Fruit fly (Drosophila melanogaster) whole organism, embryonic: ENCODE measurements around the gene Upf2.

Experiments used
- Abd-B ChIP-seq: fragments of 200-800 bp; sonication (Bioruptor generic); optimal IDR thresholded peaks from 2 replicates; lab custom pipeline; 2018; ENCODE audit warnings: missing biosample characterization, mild to moderate bottlenecking, missing genetic modification characterization, moderate library complexity
- B-H1 ChIP-seq: fragments of 200-800 bp; sonication (Bioruptor generic); IDR thresholded peaks from 3 replicates; pipeline ENCODE4 v1.3.6; 2022; ENCODE audit warnings: missing biosample characterization, missing genetic modification characterization
- Bgb ChIP-seq: fragments of 200-800 bp; sonication (Bioruptor generic); IDR thresholded peaks from 2 replicates; pipeline ENCODE4 v1.3.6; 2022; ENCODE audit warnings: missing biosample characterization, missing genetic modification characterization; ENCODE audit not compliant: partially characterized antibody
- Blimp-1 ChIP-seq: fragments of 200-800 bp; sonication (Bioruptor generic); optimal IDR thresholded peaks from 3 replicates; lab custom pipeline; 2018; ENCODE audit warnings: missing biosample characterization, missing genetic modification characterization, mild to moderate bottlenecking, moderate library complexity, missing genetic modification reagents
- BtbVII ChIP-seq: fragments of 200-800 bp; sonication (Bioruptor generic); optimal IDR thresholded peaks from 3 replicates; lab custom pipeline; 2017; ENCODE audit warnings: missing biosample characterization, mild to moderate bottlenecking, missing genetic modification characterization
- CG10431 ChIP-seq: fragments of 200-800 bp; sonication (Bioruptor generic); optimal IDR thresholded peaks from 3 replicates; lab custom pipeline; 2018; ENCODE audit warnings: missing biosample characterization, mild to moderate bottlenecking, missing genetic modification characterization
- CG10462 ChIP-seq: fragments of 200-800 bp; sonication (Bioruptor generic); optimal IDR thresholded peaks from 2 replicates; lab custom pipeline; 2016; ENCODE audit warnings: missing biosample characterization, missing genetic modification characterization
- CG11456 ChIP-seq: fragments of 200-800 bp; sonication (Bioruptor generic); IDR thresholded peaks from 3 replicates; pipeline ENCODE4 v1.3.6; 2022; ENCODE audit warnings: missing biosample characterization, missing genetic modification characterization
- CG11560 ChIP-seq: fragments of 200-800 bp; sonication (Bioruptor generic); IDR thresholded peaks from 3 replicates; pipeline ENCODE4 v1.3.6; 2022; ENCODE audit warnings: missing biosample characterization, missing genetic modification characterization
- CG12942 ChIP-seq: fragments of 200-800 bp; sonication (Bioruptor generic); optimal IDR thresholded peaks from 3 replicates; lab custom pipeline; 2016; ENCODE audit warnings: missing biosample characterization, missing genetic modification characterization
- CG13624 ChIP-seq: fragments of 200-800 bp; sonication (Bioruptor generic); optimal IDR thresholded peaks from 2 replicates; lab custom pipeline; 2016; ENCODE audit warnings: missing biosample characterization, missing genetic modification characterization
- CG14965 ChIP-seq: fragments of 200-800 bp; sonication (Bioruptor generic); optimal IDR thresholded peaks from 2 replicates; lab custom pipeline; 2016; ENCODE audit warnings: missing biosample characterization, missing genetic modification characterization, borderline replicate concordance
- CG4617 ChIP-seq: fragments of 200-800 bp; sonication (Bioruptor generic); optimal IDR thresholded peaks from 3 replicates; lab custom pipeline; 2016; ENCODE audit warnings: missing biosample characterization, missing genetic modification characterization, borderline replicate concordance
- CG7745 ChIP-seq: fragments of 200-800 bp; sonication (Bioruptor generic); optimal IDR thresholded peaks from 2 replicates; lab custom pipeline; 2018; ENCODE audit warnings: missing biosample characterization, mild to moderate bottlenecking, missing genetic modification characterization, moderate library complexity
- CG8924 ChIP-seq: fragments of 200-800 bp; optimal IDR thresholded peaks from 3 replicates; lab custom pipeline; 2019; ENCODE audit warnings: missing biosample characterization, mild to moderate bottlenecking, missing genetic modification characterization, moderate library complexity
- CrebB ChIP-seq: fragments of 200-800 bp; sonication (Bioruptor generic); optimal IDR thresholded peaks from 3 replicates; lab custom pipeline; 2018; ENCODE audit warnings: missing biosample characterization, mild to moderate bottlenecking, missing genetic modification characterization
- Hand ChIP-seq: fragments of 200-800 bp; sonication (Bioruptor generic); optimal IDR thresholded peaks from 2 replicates; lab custom pipeline; 2017; ENCODE audit warnings: mild to moderate bottlenecking, missing biosample characterization, missing genetic modification reagents, missing genetic modification characterization
- Hr51 ChIP-seq, 2 experiments: fragments of 200-800 bp; sonication (Bioruptor generic); optimal IDR thresholded peaks; 2 replicates in 1 of 2; 3 replicates in 1 of 2; lab custom pipeline; 2016 to 2018; ENCODE audit warnings: missing biosample characterization in 2 of 2, missing genetic modification characterization in 2 of 2, mild to moderate bottlenecking in 1 of 2, moderate library complexity in 1 of 2
- Lhr ChIP-seq: fragments of 200-800 bp; sonication (Bioruptor generic); optimal IDR thresholded peaks from 3 replicates; lab custom pipeline; 2017; ENCODE audit warnings: mild to moderate bottlenecking, missing biosample characterization, missing genetic modification reagents, missing genetic modification characterization
- Med ChIP-seq: fragments of 200-800 bp; sonication (Bioruptor generic); peaks from one replicate; lab custom pipeline; 2016; ENCODE audit warnings: missing biosample characterization, missing genetic modification characterization, mild to moderate bottlenecking, inconsistent platforms, moderate library complexity
- NC2α ChIP-seq: fragments of 200-800 bp; sonication (Bioruptor generic); optimal IDR thresholded peaks from 2 replicates; lab custom pipeline; 2016; ENCODE audit warnings: missing biosample characterization, missing genetic modification characterization
- Opbp ChIP-seq: fragments of 200-800 bp; sonication (Bioruptor generic); IDR thresholded peaks from 3 replicates; pipeline ENCODE4 v1.3.6; 2022; ENCODE audit warnings: missing biosample characterization, missing genetic modification characterization; ENCODE audit not compliant: partially characterized antibody
- Rfx ChIP-seq: fragments of 200-800 bp; sonication (Bioruptor generic); IDR thresholded peaks from 2 replicates; pipeline ENCODE4 v1.3.6; 2022; ENCODE audit warnings: missing biosample characterization, missing genetic modification characterization
- Scr ChIP-seq: fragments of 200-800 bp; sonication (Bioruptor generic); IDR thresholded peaks from 2 replicates; pipeline ENCODE4 v1.3.6; 2022; ENCODE audit warnings: missing biosample characterization, missing genetic modification characterization; ENCODE audit not compliant: partially characterized antibody
- Sin3A ChIP-seq: fragments of >200 bp; optimal IDR thresholded peaks from 2 replicates; lab custom pipeline; 2018
- Sry-δ ChIP-seq: fragments of 200-800 bp; sonication (Bioruptor generic); optimal IDR thresholded peaks from 2 replicates; lab custom pipeline; 2016; ENCODE audit warnings: missing biosample characterization, missing genetic modification characterization
- Trl ChIP-seq, 3 experiments: fragments of >200 bp in 2 of 3; fragments of 200-800 bp in 1 of 3; sonication (Bioruptor generic) in 1 of 3; optimal IDR thresholded peaks; 2 replicates in 1 of 3; 3 replicates in 2 of 3; lab custom pipeline; 2016 to 2017; ENCODE audit warnings: missing biosample characterization in 1 of 3, missing genetic modification characterization in 1 of 3
- amos ChIP-seq: fragments of 200-800 bp; sonication (Bioruptor generic); IDR thresholded peaks from 2 replicates; pipeline ENCODE4 v1.3.6; 2022; ENCODE audit warnings: missing biosample characterization, missing genetic modification characterization; ENCODE audit not compliant: partially characterized antibody
- ash1 ChIP-seq: fragments of 200-800 bp; sonication (Bioruptor generic); optimal IDR thresholded peaks from 2 replicates; lab custom pipeline; 2018; ENCODE audit warnings: missing biosample characterization, mild to moderate bottlenecking, missing genetic modification characterization
- cas ChIP-seq: fragments of 200-800 bp; sonication (Bioruptor generic); IDR thresholded peaks from 2 replicates; pipeline ENCODE4 v1.3.6; 2022; ENCODE audit warnings: missing biosample characterization, missing genetic modification characterization
- cato ChIP-seq: fragments of 200-800 bp; sonication (Bioruptor generic); optimal IDR thresholded peaks from 2 replicates; lab custom pipeline; 2016; ENCODE audit warnings: missing biosample characterization, missing genetic modification characterization, borderline replicate concordance
- chif ChIP-seq, 2 experiments: fragments of 200-800 bp; sonication (Bioruptor generic); optimal IDR thresholded peaks; 3 replicates each; lab custom pipeline; 2016; ENCODE audit warnings: missing biosample characterization in 2 of 2, missing genetic modification characterization in 2 of 2
- corto ChIP-seq: fragments of 200-800 bp; sonication (Bioruptor generic); optimal IDR thresholded peaks from 2 replicates; lab custom pipeline; 2016; ENCODE audit warnings: missing biosample characterization, mild to moderate bottlenecking, missing genetic modification characterization, moderate library complexity
- dati ChIP-seq: fragments of 200-800 bp; sonication (Bioruptor generic); IDR thresholded peaks from 2 replicates; pipeline ENCODE4 v1.3.6; 2022; ENCODE audit warnings: missing biosample characterization, missing genetic modification characterization
- disco-r ChIP-seq: fragments of 200-800 bp; sonication (Bioruptor generic); optimal IDR thresholded peaks from 2 replicates; lab custom pipeline; 2016; ENCODE audit warnings: missing biosample characterization, missing genetic modification characterization
- dmrt11E ChIP-seq: fragments of 200-800 bp; sonication (Bioruptor generic); optimal IDR thresholded peaks from 3 replicates; lab custom pipeline; 2018; ENCODE audit warnings: missing biosample characterization, mild to moderate bottlenecking, missing genetic modification characterization, moderate library complexity
- dmrt99B ChIP-seq: fragments of 200-800 bp; sonication (Bioruptor generic); optimal IDR thresholded peaks from 2 replicates; lab custom pipeline; 2018; ENCODE audit warnings: missing biosample characterization, mild to moderate bottlenecking, missing genetic modification characterization, moderate library complexity
- en ChIP-seq: fragments of 200-800 bp; sonication (Bioruptor generic); optimal IDR thresholded peaks from 2 replicates; lab custom pipeline; 2016; ENCODE audit warnings: missing biosample characterization, missing genetic modification characterization
- gt ChIP-seq: fragments of 200-800 bp; sonication (Bioruptor generic); IDR thresholded peaks from 2 replicates; pipeline ENCODE4 v1.3.6; 2022; ENCODE audit warnings: missing biosample characterization, missing genetic modification characterization
- hb ChIP-seq: fragments of 200-800 bp; sonication (Bioruptor generic); IDR thresholded peaks from 3 replicates; pipeline ENCODE4 v1.3.6; 2022; ENCODE audit warnings: missing biosample characterization, missing genetic modification characterization; ENCODE audit not compliant: partially characterized antibody
- knrl ChIP-seq: fragments of 200-800 bp; sonication (Bioruptor generic); IDR thresholded peaks from 3 replicates; pipeline ENCODE4 v1.3.6; 2022; ENCODE audit warnings: missing biosample characterization, missing genetic modification characterization; ENCODE audit not compliant: partially characterized antibody
- lbe ChIP-seq: fragments of 200-800 bp; sonication (Bioruptor generic); optimal IDR thresholded peaks from 2 replicates; lab custom pipeline; 2016; ENCODE audit warnings: missing biosample characterization, mild to moderate bottlenecking, missing genetic modification characterization
- lola ChIP-seq, 3 experiments: fragments of >200 bp in 2 of 3; fragments of 200-800 bp in 1 of 3; sonication (Bioruptor generic) in 1 of 3; optimal IDR thresholded peaks; 2 replicates each; lab custom pipeline; 2017 to 2019; ENCODE audit warnings: missing biosample characterization in 3 of 3, missing genetic modification characterization in 3 of 3, mild to moderate bottlenecking in 1 of 3, moderate library complexity in 1 of 3
- run ChIP-seq: fragments of 200-800 bp; sonication (Bioruptor generic); optimal IDR thresholded peaks from 3 replicates; lab custom pipeline; 2018; ENCODE audit warnings: missing biosample characterization, mild to moderate bottlenecking, missing genetic modification characterization
- sob ChIP-seq: fragments of 200-800 bp; sonication (Bioruptor generic); IDR thresholded peaks from 2 replicates; pipeline ENCODE4 v1.3.6; 2022; ENCODE audit warnings: missing biosample characterization, missing genetic modification characterization
- sqz ChIP-seq: fragments of 200-800 bp; sonication (Bioruptor generic); optimal IDR thresholded peaks from 3 replicates; lab custom pipeline; 2018; ENCODE audit warnings: missing biosample characterization, mild to moderate bottlenecking, missing genetic modification characterization
- wdn ChIP-seq: fragments of 200-800 bp; sonication (Bioruptor generic); IDR thresholded peaks from 2 replicates; pipeline ENCODE4 v1.3.6; 2022; ENCODE audit warnings: missing biosample characterization, missing genetic modification characterization
- zen ChIP-seq: fragments of 200-800 bp; sonication (Bioruptor generic); optimal IDR thresholded peaks from 3 replicates; lab custom pipeline; 2018; ENCODE audit warnings: missing biosample characterization, mild to moderate bottlenecking, missing genetic modification characterization, moderate library complexity

The Upf2 gene

DNA sequence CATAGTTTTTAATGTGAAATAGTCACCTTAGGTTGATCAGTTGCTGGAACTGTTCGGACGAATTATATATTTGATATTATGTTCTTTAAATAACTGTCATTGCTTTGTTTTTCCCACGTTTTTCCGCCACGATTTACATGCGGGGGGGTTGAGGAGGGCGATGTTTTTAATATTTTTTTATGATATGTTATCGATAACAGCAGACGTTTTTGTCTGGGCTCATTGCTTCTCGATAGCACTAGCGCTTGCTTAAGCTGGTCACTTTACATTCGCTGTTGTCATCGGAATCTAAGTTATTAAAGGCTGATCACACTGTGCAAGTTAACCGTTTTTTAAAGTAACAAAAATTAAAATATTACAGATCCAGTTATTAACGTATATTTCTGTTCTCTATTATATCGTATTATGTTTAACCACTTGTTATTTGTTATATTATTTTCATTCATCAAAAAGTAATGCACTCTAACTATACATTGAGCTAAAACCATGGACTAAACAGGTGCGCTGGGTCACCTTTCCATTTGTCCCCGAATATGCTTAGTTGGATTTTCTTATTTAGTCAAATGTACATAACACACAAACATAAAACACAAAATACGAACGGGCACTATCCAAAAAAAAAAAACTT lies at the start of gene Upf2, which contains the start of gene CG1571 (continued):
- peak; percentile 72 for TF ChIP-seq amos
- TF ChIP-seq Sry-δ (GFP tag; lab: Kevin White, UChicago): peak; percentile 76
- TF ChIP-seq CG7745 (tag; lab: Kevin White, UChicago): no peak
- no peak for TF ChIP-seq en (GFP tag; lab: Kevin White, UChicago)
- TF ChIP-seq CrebB (tag; lab: Kevin White, UChicago): no peak
- no peak for TF ChIP-seq wdn
- TF ChIP-seq Sin3A (lab: Kevin White, UChicago): peak; percentile 27
- TF ChIP-seq hb (GFP tag; lab: Robert Waterston, UW): peak; percentile 66; the same call in 2 of the 3 replicates
- no peak for TF ChIP-seq Hand (GFP tag; lab: Kevin White, UChicago)
- no peak for TF ChIP-seq CG14965 (GFP tag; lab: Kevin White, UChicago)
- TF ChIP-seq CG13624 (GFP tag; lab: Kevin White, UChicago): no peak
- TF ChIP-seq Opbp (GFP tag; lab: Robert Waterston, UW): peak; percentile 72; the same call in 2 of the 3 replicates
- no peak for TF ChIP-seq dmrt11E (tag; lab: Kevin White, UChicago)
- peak; percentile 66 for TF ChIP-seq Scr (GFP tag; lab: Robert Waterston, UW)
- no peak for TF ChIP-seq corto (GFP tag; lab: Kevin White, UChicago)
- TF ChIP-seq lola (GFP tag; optimal IDR thresholded peaks at IDR 0.05; lab: Kevin White, UChicago): no peak
- no peak for TF ChIP-seq lbe (GFP tag; lab: Kevin White, UChicago)
- TF ChIP-seq Lhr: peak; percentile 42
- TF ChIP-seq dmrt99B (tag; lab: Kevin White, UChicago): no peak
- peak; percentile 81 for TF ChIP-seq Med (GFP tag; lab: Kevin White, UChicago)
- TF ChIP-seq sqz: peak; percentile 87
- TF ChIP-seq Trl (optimal IDR thresholded peaks at IDR 0.05; lab: Kevin White, UChicago): no peak
- no peak for TF ChIP-seq Trl (GFP tag; optimal IDR thresholded peaks at IDR 0.05; lab: Kevin White, UChicago)
- peak; percentile 20; the same call in 1 of the 2 replicates for TF ChIP-seq Rfx (GFP tag; lab: Robert Waterston, UW)
- TF ChIP-seq gt (GFP tag; lab: Robert Waterston, UW): no peak
- peak; percentile 52 for TF ChIP-seq CG4617
- TF ChIP-seq BtbVII (GFP tag; lab: Kevin White, UChicago): no peak
- peak; percentile 67 for TF ChIP-seq Abd-B
- no peak for TF ChIP-seq CG12942 (GFP tag; lab: Kevin White, UChicago)
- peak; percentile 82 for TF ChIP-seq Bgb
- TF ChIP-seq run (tag; lab: Kevin White, UChicago): no peak
- TF ChIP-seq chif (GFP tag; optimal IDR thresholded peaks at IDR 0.05; lab: Kevin White, UChicago): no peak
- TF ChIP-seq NC2α: no peak
- TF ChIP-seq dati (GFP tag; lab: Robert Waterston, UW): no peak
- TF ChIP-seq sob (GFP tag; lab: Robert Waterston, UW): no peak
- no peak for TF ChIP-seq CG11560 (tag; lab: Robert Waterston, UW)
- no peak for TF ChIP-seq CG10462 (GFP tag; lab: Kevin White, UChicago)
- TF ChIP-seq knrl (GFP tag; lab: Robert Waterston, UW): peak; percentile 60
- TF ChIP-seq Hr51 (GFP tag; optimal IDR thresholded peaks at IDR 0.05; lab: Kevin White, UChicago): no peak
- no peak for TF ChIP-seq CG11456
- TF ChIP-seq cas (GFP tag; lab: Robert Waterston, UW): no peak
- no peak for TF ChIP-seq disco-r (GFP tag; lab: Kevin White, UChicago)
- no peak for TF ChIP-seq ash1 (GFP tag; lab: Kevin White, UChicago)
- TF ChIP-seq B-H1 (GFP tag; lab: Robert Waterston, UW): no peak
- peak; percentile 78 for TF ChIP-seq CG10431 (GFP tag; lab: Kevin White, UChicago)
- TF ChIP-seq Blimp-1 (GFP tag; lab: Kevin White, UChicago): no peak
- TF ChIP-seq zen (tag; lab: Kevin White, UChicago): no peak
- no peak for TF ChIP-seq cato (GFP tag; lab: Kevin White, UChicago)
- no peak for TF ChIP-seq CG8924 (tag; lab: Kevin White, UChicago)
